Worm (Caenorhabditis elegans): Measurements from ENCODE around the gene nhr-61.

Gene nhr-61

ce11 chrII:14798047-14798522 is 20.3 kb downstream of the nhr-61 start, which contains the start of gene tbc-20:
Gene tbc-20 (plus strand): TSS chrII:14798472.
- TF ChIP-seq ceh-9 (tag; optimal IDR thresholded peaks at IDR 0.05) = no peak
- TF ChIP-seq zag-1 (tag; optimal IDR thresholded peaks at IDR 0.05) = no peak
- no peak for TF ChIP-seq nhr-67 (tag; optimal IDR thresholded peaks at IDR 0.05)
- no peak for TF ChIP-seq aly-2 (tag; optimal IDR thresholded peaks at IDR 0.05)
- TF ChIP-seq nhr-25 (tag; optimal IDR thresholded peaks at IDR 0.05) = no peak
- peak; percentile 40 for TF ChIP-seq snpc-4 (tag; optimal IDR thresholded peaks at IDR 0.05)
- TF ChIP-seq mml-1 (tag; optimal IDR thresholded peaks at IDR 0.05) = no peak
- peak; percentile 29 for TF ChIP-seq hmg-11 (tag; optimal IDR thresholded peaks at IDR 0.05)
- peak; percentile 32 for TF ChIP-seq nhr-77 (tag; optimal IDR thresholded peaks at IDR 0.05)
- no peak for TF ChIP-seq ztf-4 (tag; optimal IDR thresholded peaks at IDR 0.05)
- peak; percentile 15 for TF ChIP-seq nfya-1 (tag; optimal IDR thresholded peaks at IDR 0.05; ENCODE audit: insufficient read depth)
- TF ChIP-seq nhr-23 (tag; optimal IDR thresholded peaks at IDR 0.05) = peak; percentile 8
- TF ChIP-seq pha-4 (tag; optimal IDR thresholded peaks at IDR 0.05) = peak; percentile 57
- TF ChIP-seq pqm-1 (tag; optimal IDR thresholded peaks at IDR 0.05) = peak; percentile 4
- peak; percentile 8 for TF ChIP-seq elt-2 (tag; optimal IDR thresholded peaks at IDR 0.05)
- no peak for TF ChIP-seq mdl-1 (tag; optimal IDR thresholded peaks at IDR 0.05)
- TF ChIP-seq fos-1 (tag; optimal IDR thresholded peaks at IDR 0.05) = no peak
- TF ChIP-seq sea-2 (GFP tag; optimal IDR thresholded peaks at IDR 0.05) = no peak
- TF ChIP-seq unc-39 (tag; optimal IDR thresholded peaks at IDR 0.05) = no peak
- peak; percentile 10 for TF ChIP-seq nhr-43 (tag; optimal IDR thresholded peaks at IDR 0.05; ENCODE audit: poor library complexity, severe bottlenecking)
- peak; percentile 24 for TF ChIP-seq skn-1 (tag; optimal IDR thresholded peaks at IDR 0.05)

ce11 chrII:14794935-14795454 is 23.3 kb downstream of the nhr-61 start, which contains the start of gene eif-3.B:
Gene eif-3.B (plus strand): TSS chrII:14795404.
- TF ChIP-seq nhr-237 (tag; optimal IDR thresholded peaks at IDR 0.05) (no peak), lin-15B (tag; optimal IDR thresholded peaks at IDR 0.05) (peak; percentile 96), jun-1 (tag; optimal IDR thresholded peaks at IDR 0.05) (peak; percentile 63), hmg-11 (tag; optimal IDR thresholded peaks at IDR 0.05) (peak; percentile 62), nhr-67 (tag; optimal IDR thresholded peaks at IDR 0.05) (no peak), fos-1 (tag; optimal IDR thresholded peaks at IDR 0.05) (no peak), ceh-28 (tag; optimal IDR thresholded peaks at IDR 0.05) (peak; percentile 89), R02D3.7 (tag; optimal IDR thresholded peaks at IDR 0.05) (peak; percentile 70), ztf-4 (tag; optimal IDR thresholded peaks at IDR 0.05) (peak; percentile 31), skn-1 (tag; optimal IDR thresholded peaks at IDR 0.05) (peak; percentile 84), ceh-16 (tag; optimal IDR thresholded peaks at IDR 0.05) (no peak), aly-2 (tag; optimal IDR thresholded peaks at IDR 0.05) (no peak), ceh-82 (tag; optimal IDR thresholded peaks at IDR 0.05) (peak; percentile 63), snpc-4 (tag; optimal IDR thresholded peaks at IDR 0.05) (peak; percentile 96), unc-39 (tag; optimal IDR thresholded peaks at IDR 0.05) (no peak), ama-1 (optimal IDR thresholded peaks at IDR 0.05) (no peak), lsy-12 (tag; optimal IDR thresholded peaks at IDR 0.05) (peak; percentile 74), mdl-1 (tag; optimal IDR thresholded peaks at IDR 0.05) (no peak), eor-1 (tag; optimal IDR thresholded peaks at IDR 0.05) (no peak), daf-12 (tag; optimal IDR thresholded peaks at IDR 0.05) (no peak), elt-1 (tag; optimal IDR thresholded peaks at IDR 0.05) (no peak), lin-39 (tag; optimal IDR thresholded peaks at IDR 0.05) (peak; percentile 83), nhr-76 (tag; optimal IDR thresholded peaks at IDR 0.05) (no peak), nhr-77 (tag; optimal IDR thresholded peaks at IDR 0.05) (peak; percentile 85), fkh-10 (GFP tag; optimal IDR thresholded peaks at IDR 0.05) (peak; percentile 55), ZK546.5 (tag; optimal IDR thresholded peaks at IDR 0.05) (no peak), tbx-2 (tag; optimal IDR thresholded peaks at IDR 0.05) (peak; percentile 59), nhr-11 (tag; optimal IDR thresholded peaks at IDR 0.05) (no peak), nfya-1 (tag; optimal IDR thresholded peaks at IDR 0.05; ENCODE audit: insufficient read depth) (peak; percentile 94), zag-1 (tag; optimal IDR thresholded peaks at IDR 0.05) (no peak), nhr-25 (tag; optimal IDR thresholded peaks at IDR 0.05) (peak; percentile 86), elt-3 (tag; optimal IDR thresholded peaks at IDR 0.05) (no peak), egl-5 (tag; optimal IDR thresholded peaks at IDR 0.05) (peak; percentile 91), egl-27 (tag; optimal IDR thresholded peaks at IDR 0.05) (no peak), nhr-43 (tag; optimal IDR thresholded peaks at IDR 0.05; ENCODE audit: poor library complexity, severe bottlenecking) (peak; percentile 91), unc-62 (GFP tag; optimal IDR thresholded peaks at IDR 0.05) (no peak), elt-2 (tag; optimal IDR thresholded peaks at IDR 0.05) (peak; percentile 60), nhr-23 (tag; optimal IDR thresholded peaks at IDR 0.05) (peak; percentile 92), ztf-11 (tag; optimal IDR thresholded peaks at IDR 0.05) (no peak), nhr-12 (tag; optimal IDR thresholded peaks at IDR 0.05) (no peak), nhr-28 (tag; optimal IDR thresholded peaks at IDR 0.05) (no peak), ceh-9 (tag; optimal IDR thresholded peaks at IDR 0.05) (no peak), mml-1 (tag; optimal IDR thresholded peaks at IDR 0.05) (no peak), sea-2 (GFP tag; optimal IDR thresholded peaks at IDR 0.05) (no peak), pha-4 (tag; optimal IDR thresholded peaks at IDR 0.05) (peak; percentile 98), fkh-2 (tag; optimal IDR thresholded peaks at IDR 0.05) (no peak), pqm-1 (tag; optimal IDR thresholded peaks at IDR 0.05) (peak; percentile 14)
